Worm (Caenorhabditis elegans): ENCODE measurements around the gene fkb-3.

The fkb-3 gene

ce11 chrV:7246951-7247350, 21.9 kb downstream of the fkb-3 start, which contains the start of gene C05C8.7:
C05C8.7 (minus strand) TSS chrV:7247050.
- TF ChIP-seq W03F9.2 (tag; optimal IDR thresholded peaks at IDR 0.05) (no peak), him-1 (tag; optimal IDR thresholded peaks at IDR 0.05) (no peak), dao-5 (tag; optimal IDR thresholded peaks at IDR 0.05) (no peak)

- TF ChIP-seq him-1 (tag; optimal IDR thresholded peaks at IDR 0.05), result no peak
- TF ChIP-seq dao-5 (tag; optimal IDR thresholded peaks at IDR 0.05), result no peak
- no peak for TF ChIP-seq W03F9.2 (tag; optimal IDR thresholded peaks at IDR 0.05)
These were observed 23.4 kb downstream of the fkb-3 start for ce11 chrV:7248227-7248953.

ce11 chrV:7255095-7255494, 30.1 kb downstream of the fkb-3 start, which contains the start of gene C05C8.8:
C05C8.8 (minus strand) TSS chrV:7255195.
- TF ChIP-seq dao-5 (tag; optimal IDR thresholded peaks at IDR 0.05) (no peak), W03F9.2 (tag; optimal IDR thresholded peaks at IDR 0.05) (no peak), him-1 (tag; optimal IDR thresholded peaks at IDR 0.05) (no peak)

ce11 chrV:7258965-7259364, 33.9 kb downstream of the fkb-3 start, which contains the start of gene C13A2.12:
C13A2.12 (plus strand) TSS chrV:7259265.
- no peak for TF ChIP-seq dao-5 (tag; optimal IDR thresholded peaks at IDR 0.05)
- TF ChIP-seq him-1 (tag; optimal IDR thresholded peaks at IDR 0.05), result no peak

- TF ChIP-seq dao-5 (tag; optimal IDR thresholded peaks at IDR 0.05), result no peak
- TF ChIP-seq W03F9.2 (tag; optimal IDR thresholded peaks at IDR 0.05), result no peak
- no peak for TF ChIP-seq him-1 (tag; optimal IDR thresholded peaks at IDR 0.05)
These were observed 39.0 kb downstream of the fkb-3 start, which contains the start of gene C13A2.9 for ce11 chrV:7264042-7264441. C13A2.9 (minus strand) TSS chrV:7264142.

ce11 chrV:7266021-7266420, 41.0 kb downstream of the fkb-3 start, which contains the start of gene C13A2.7:
C13A2.7 (plus strand) TSS chrV:7266321.
- TF ChIP-seq him-1 (tag; optimal IDR thresholded peaks at IDR 0.05) (no peak), dao-5 (tag; optimal IDR thresholded peaks at IDR 0.05) (no peak), W03F9.2 (tag; optimal IDR thresholded peaks at IDR 0.05) (no peak)

ce11 chrV:7269399-7269798, 44.4 kb downstream of the fkb-3 start, which contains the start of gene C13A2.6:
C13A2.6 (plus strand) TSS chrV:7269699.
- no peak for TF ChIP-seq him-1 (tag; optimal IDR thresholded peaks at IDR 0.05)
- no peak for TF ChIP-seq dao-5 (tag; optimal IDR thresholded peaks at IDR 0.05)
- no peak for TF ChIP-seq W03F9.2 (tag; optimal IDR thresholded peaks at IDR 0.05)

ce11 chrV:7274992-7275391, 50.0 kb downstream of the fkb-3 start, which contains the start of gene C13A2.10:
C13A2.10 (minus strand) TSS chrV:7275092.
- TF ChIP-seq W03F9.2 (tag; optimal IDR thresholded peaks at IDR 0.05) (no peak), dao-5 (tag; optimal IDR thresholded peaks at IDR 0.05) (no peak), him-1 (tag; optimal IDR thresholded peaks at IDR 0.05) (no peak)

ce11 chrV:7275491-7275890, 50.5 kb downstream of the fkb-3 start, which contains the start of gene C13A2.5:
C13A2.5 (plus strand) TSS chrV:7275791.
- no peak for TF ChIP-seq him-1 (tag; optimal IDR thresholded peaks at IDR 0.05)
- TF ChIP-seq dao-5 (tag; optimal IDR thresholded peaks at IDR 0.05), result no peak
- TF ChIP-seq W03F9.2 (tag; optimal IDR thresholded peaks at IDR 0.05), result no peak
